Fruit fly (Drosophila melanogaster): ENCODE measurements around the gene Nnf1b.

Gene Nnf1b

DNA sequence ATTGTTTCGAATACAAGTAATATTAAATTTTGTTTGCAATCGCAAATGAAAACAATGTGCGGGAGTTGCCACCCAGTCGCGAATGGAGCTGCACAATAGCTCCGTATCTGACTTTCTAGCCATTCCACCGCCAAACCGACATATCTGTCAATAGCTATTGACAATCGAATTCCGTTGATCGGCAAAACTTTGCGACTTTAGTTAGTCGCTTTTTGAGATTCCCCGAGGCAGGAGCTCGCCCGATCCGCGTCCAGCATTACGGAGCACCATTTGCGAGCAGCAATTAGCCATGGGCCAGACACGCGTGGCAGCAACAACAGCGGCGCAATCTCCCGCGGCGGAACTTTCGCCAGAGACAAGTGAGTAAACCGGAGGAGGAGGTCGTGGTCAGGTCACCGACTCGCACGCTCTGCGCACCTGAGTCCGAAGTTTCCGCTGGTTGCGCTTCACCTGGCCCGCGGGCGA, 42.3 kb downstream of the Nnf1b start, which contains the start of the genes CG4291 and kraken (continued):
- TF ChIP-seq salm (tag; optimal IDR thresholded peaks at IDR 0.05) (peak; percentile 22), CG32532 (GFP tag; IDR thresholded peaks at IDR 0.05) (peak; percentile 78), pita (GFP tag; optimal IDR thresholded peaks at IDR 0.05) (no peak), MBD-R2 (GFP tag; IDR thresholded peaks at IDR 0.05) (peak; percentile 97), gro (GFP tag; optimal IDR thresholded peaks at IDR 0.05) (peak; percentile 73), sna (GFP tag; IDR thresholded peaks at IDR 0.05; ENCODE audit: partially characterized antibody) (peak; percentile 67), GATAe (GFP tag; conservative IDR thresholded peaks at IDR 0.05) (no peak), CG8478 (optimal IDR thresholded peaks at IDR 0.05) (no peak), CG2199 (GFP tag; IDR thresholded peaks at IDR 0.05) (peak; percentile 57; the same call in 1 of the 3 replicates), az2 (GFP tag; optimal IDR thresholded peaks at IDR 0.05) (peak; percentile 48), disco-r (GFP tag; optimal IDR thresholded peaks at IDR 0.05) (no peak), CG2129 (GFP tag; IDR thresholded peaks at IDR 0.05; ENCODE audit: partially characterized antibody) (no peak), CG34422 (GFP tag; IDR thresholded peaks at IDR 0.05) (peak; percentile 80; the same call in 2 of the 3 replicates), Rfx (GFP tag; IDR thresholded peaks at IDR 0.05) (peak; percentile 89), pnt (GFP tag; optimal IDR thresholded peaks at IDR 0.05) (peak; percentile 58), Dbx (GFP tag; IDR thresholded peaks at IDR 0.05) (peak; percentile 68; the same call in 2 of the 3 replicates), CG3847 (GFP tag; IDR thresholded peaks at IDR 0.05) (peak; percentile 77), CG9817 (tag; optimal IDR thresholded peaks at IDR 0.05) (peak; percentile 60), CHES-1-like (GFP tag; optimal IDR thresholded peaks at IDR 0.05) (peak; percentile 78), ken (GFP tag; IDR thresholded peaks at IDR 0.05) (peak; percentile 63; the same call in 2 of the 3 replicates), CG17359 (tag; optimal IDR thresholded peaks at IDR 0.05) (peak; percentile 24), amos (GFP tag; IDR thresholded peaks at IDR 0.05; ENCODE audit: partially characterized antibody) (peak; percentile 36; the same call in 1 of the 2 replicates), CG32772 (GFP tag; IDR thresholded peaks at IDR 0.05) (0 out of 2 replicates have a peak, but pooled peaks have one; percentile 30), Hr39 (optimal IDR thresholded peaks at IDR 0.05) (no peak), CG3065 (GFP tag; optimal IDR thresholded peaks at IDR 0.05) (no peak), CG1233 (GFP tag; optimal IDR thresholded peaks at IDR 0.05) (peak; percentile 2), bab2 (GFP tag; optimal IDR thresholded peaks at IDR 0.05) (peak; percentile 39), Antp (GFP tag; optimal IDR thresholded peaks at IDR 0.05) (peak; percentile 74), gcm (GFP tag; optimal IDR thresholded peaks at IDR 0.05) (no peak), knrl (GFP tag; IDR thresholded peaks at IDR 0.05; ENCODE audit: partially characterized antibody) (no peak), sob (GFP tag; IDR thresholded peaks at IDR 0.05) (peak; percentile 60), CG11085 (GFP tag; IDR thresholded peaks at IDR 0.05) (peak; percentile 31; the same call in 1 of the 2 replicates), bowl (GFP tag; IDR thresholded peaks at IDR 0.05) (no peak), croc (GFP tag; conservative IDR thresholded peaks at IDR 0.05) (no peak), CG12769 (tag; optimal IDR thresholded peaks at IDR 0.05) (peak; percentile 73), CG15479 (GFP tag; optimal IDR thresholded peaks at IDR 0.05) (peak; percentile 62), lbe (GFP tag; optimal IDR thresholded peaks at IDR 0.05) (peak; percentile 9), vfl (GFP tag; optimal IDR thresholded peaks at IDR 0.05) (peak; percentile 68), CG4328 (GFP tag; optimal IDR thresholded peaks at IDR 0.05) (peak; percentile 31), CG13894 (tag; optimal IDR thresholded peaks at IDR 0.05) (peak; percentile 77), crc (GFP tag; optimal IDR thresholded peaks at IDR 0.05) (peak; percentile 32), row (GFP tag; IDR thresholded peaks at IDR 0.05) (peak; percentile 88), Hsf (GFP tag; optimal IDR thresholded peaks at IDR 0.05) (peak; percentile 40), exex (tag; optimal IDR thresholded peaks at IDR 0.05) (peak; percentile 70), CG10321 (GFP tag; IDR thresholded peaks at IDR 0.05) (peak; percentile 42; the same call in 1 of the 2 replicates), Elba2 (GFP tag; optimal IDR thresholded peaks at IDR 0.05) (no peak), MESR4 (GFP tag; optimal IDR thresholded peaks at IDR 0.05) (peak; percentile 93), fd3F (GFP tag; optimal IDR thresholded peaks at IDR 0.05) (peak; percentile 39), CG16863 (GFP tag; optimal IDR thresholded peaks at IDR 0.05) (peak; percentile 1), aop (GFP tag; IDR thresholded peaks at IDR 0.05) (peak; percentile 62; the same call in 1 of the 2 replicates), B-H2 (GFP tag; optimal IDR thresholded peaks at IDR 0.05) (peak; percentile 85)

Measured in whole organism, embryonic.